Fruit fly (Drosophila melanogaster): ENCODE measurements around the gene CG9377.
A peak's percentile ranks its signal among the peaks of the same experiment; 100 is the strongest.

CG9377 gene

DNA sequence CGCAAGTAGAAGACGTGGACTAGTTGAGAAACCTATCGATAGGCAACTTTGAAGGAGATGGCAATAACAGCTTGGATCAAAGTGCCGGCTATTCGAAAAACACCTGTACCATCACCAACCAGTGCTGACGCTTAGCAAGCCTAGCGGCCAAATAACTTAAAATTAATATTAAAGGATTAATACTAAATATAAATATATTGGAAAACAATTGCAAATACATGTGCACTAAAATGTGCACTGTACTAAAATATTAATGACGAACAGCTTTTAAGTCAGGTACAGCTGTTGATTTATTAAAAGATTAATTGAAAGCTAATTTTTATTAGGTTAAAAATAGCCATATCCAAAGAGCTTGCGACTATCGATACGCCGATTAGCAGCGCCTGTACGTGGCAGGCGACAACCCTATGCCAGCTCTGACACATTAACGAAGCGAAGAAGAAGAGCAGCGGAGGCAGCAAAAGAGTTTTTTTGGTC is 17.2 kb upstream of the CG9377 start, which contains the start of the genes CG9302 and beta'COP (continued):
- TF ChIP-seq Neu2 (GFP tag; optimal IDR thresholded peaks at IDR 0.05; ENCODE audit: borderline replicate concordance) (no peak), CG14014 (GFP tag; IDR thresholded peaks at IDR 0.05) (no peak; the same call in 1 of the 2 replicates), lov (optimal IDR thresholded peaks at IDR 0.05) (no peak), lov (GFP tag; IDR thresholded peaks at IDR 0.05) (no peak), gt (GFP tag; IDR thresholded peaks at IDR 0.05) (no peak), CG11695 (GFP tag; IDR thresholded peaks at IDR 0.05) (no peak), zfh2 (GFP tag; optimal IDR thresholded peaks at IDR 0.05) (peak; percentile 64), CG11085 (GFP tag; IDR thresholded peaks at IDR 0.05) (peak; percentile 50; the same call in 1 of the 2 replicates), sd (tag; optimal IDR thresholded peaks at IDR 0.05) (no peak), CG12071 (GFP tag; optimal IDR thresholded peaks at IDR 0.05) (no peak), Spps (tag; optimal IDR thresholded peaks at IDR 0.05) (peak; percentile 12), salm (tag; optimal IDR thresholded peaks at IDR 0.05) (no peak), twi (tag; optimal IDR thresholded peaks at IDR 0.05) (peak; percentile 65), CG9727 (GFP tag; optimal IDR thresholded peaks at IDR 0.05) (peak; percentile 78), nau (GFP tag; optimal IDR thresholded peaks at IDR 0.05) (no peak), CG2875 (GFP tag; optimal IDR thresholded peaks at IDR 0.05) (no peak), wdn (GFP tag; IDR thresholded peaks at IDR 0.05) (no peak; the same call in 1 of the 2 replicates), Sox100B (GFP tag; optimal IDR thresholded peaks at IDR 0.05) (no peak), D19B (GFP tag; optimal IDR thresholded peaks at IDR 0.05) (no peak), CG13624 (GFP tag; optimal IDR thresholded peaks at IDR 0.05) (peak; percentile 3), Hand (GFP tag; optimal IDR thresholded peaks at IDR 0.05) (no peak), Dip3 (GFP tag; optimal IDR thresholded peaks at IDR 0.05) (peak; percentile 37), Camta (GFP tag; optimal IDR thresholded peaks at IDR 0.05) (no peak), CG12236 (GFP tag; optimal IDR thresholded peaks at IDR 0.05) (no peak), CG17385 (GFP tag; optimal IDR thresholded peaks at IDR 0.05) (peak; percentile 95), CG34422 (GFP tag; IDR thresholded peaks at IDR 0.05) (0 out of 3 replicates have a peak, but pooled peaks have one; percentile 57), Meics (GFP tag; optimal IDR thresholded peaks at IDR 0.05) (peak; percentile 71), CG14860 (GFP tag; IDR thresholded peaks at IDR 0.05; ENCODE audit: partially characterized antibody) (peak; percentile 68; the same call in 2 of the 3 replicates), Bdp1 (GFP tag; optimal IDR thresholded peaks at IDR 0.05) (peak; percentile 69), Dfd (GFP tag; optimal IDR thresholded peaks at IDR 0.05) (no peak), CG7963 (GFP tag; IDR thresholded peaks at IDR 0.05; ENCODE audit: partially characterized antibody) (0 out of 3 replicates have a peak, but pooled peaks have one; percentile 23), CG15011 (GFP tag; optimal IDR thresholded peaks at IDR 0.05) (no peak), eyg (GFP tag; optimal IDR thresholded peaks at IDR 0.05) (no peak), CG14441 (GFP tag; IDR thresholded peaks at IDR 0.05) (peak; percentile 48), CG17912 (GFP tag; optimal IDR thresholded peaks at IDR 0.05) (peak; percentile 48), Awh (GFP tag; IDR thresholded peaks at IDR 0.05) (no peak; the same call in 1 of the 2 replicates), CG12391 (tag; optimal IDR thresholded peaks at IDR 0.05) (peak; percentile 85), CG11560 (tag; IDR thresholded peaks at IDR 0.05) (0 out of 3 replicates have a peak, but pooled peaks have one; percentile 16), unpg (GFP tag; optimal IDR thresholded peaks at IDR 0.05) (peak; percentile 58), CG3847 (GFP tag; IDR thresholded peaks at IDR 0.05) (peak; percentile 72; the same call in 1 of the 2 replicates), CG17186 (GFP tag; optimal IDR thresholded peaks at IDR 0.05) (peak; percentile 9), Jarid2 (GFP tag; optimal IDR thresholded peaks at IDR 0.05) (no peak), CG16815 (GFP tag; optimal IDR thresholded peaks at IDR 0.05) (peak; percentile 65), yki (optimal IDR thresholded peaks at IDR 0.05) (no peak), CG18011 (GFP tag; optimal IDR thresholded peaks at IDR 0.05) (peak; percentile 24), Nf-YA (GFP tag; IDR thresholded peaks at IDR 0.05) (no peak), da (GFP tag; optimal IDR thresholded peaks at IDR 0.05) (no peak), chif (GFP tag; optimal IDR thresholded peaks at IDR 0.05) (peak in 1 of 2 experiments; percentile 20), CG30431 (GFP tag; optimal IDR thresholded peaks at IDR 0.05) (peak; percentile 20), PHDP (tag; optimal IDR thresholded peaks at IDR 0.05) (peak; percentile 56)

All from whole organism, embryonic.